Fruit fly (Drosophila melanogaster) whole organism, embryonic: Measurements from ENCODE around the gene CheA86a.

ENCODE experiments used
- ATbp ChIP-seq: fragments of 200-800 bp; sonication (Bioruptor generic); optimal IDR thresholded peaks from 2 replicates; lab custom pipeline; 2017; ENCODE audit warnings: missing biosample characterization, mild to moderate bottlenecking, missing genetic modification characterization, missing genetic modification reagents
- B-H2 ChIP-seq: fragments of 200-800 bp; sonication (Bioruptor generic); optimal IDR thresholded peaks from 2 replicates; lab custom pipeline; 2018; ENCODE audit warnings: missing biosample characterization, mild to moderate bottlenecking, missing genetic modification characterization
- BtbVII ChIP-seq: fragments of 200-800 bp; sonication (Bioruptor generic); optimal IDR thresholded peaks from 3 replicates; lab custom pipeline; 2017; ENCODE audit warnings: missing biosample characterization, mild to moderate bottlenecking, missing genetic modification characterization
- Bteb2 ChIP-seq: fragments of 200-800 bp; sonication (Bioruptor generic); optimal IDR thresholded peaks from 2 replicates; lab custom pipeline; 2016; ENCODE audit warnings: missing biosample characterization, missing genetic modification characterization
- CG11085 ChIP-seq: fragments of 200-800 bp; sonication (Bioruptor generic); IDR thresholded peaks from 2 replicates; pipeline ENCODE4 v1.3.6; 2022; ENCODE audit warnings: missing biosample characterization, missing genetic modification characterization
- CG12769 ChIP-seq: fragments of 200-800 bp; sonication (Bioruptor generic); optimal IDR thresholded peaks from 2 replicates; lab custom pipeline; 2019; ENCODE audit warnings: missing biosample characterization, mild to moderate bottlenecking, missing genetic modification characterization, moderate library complexity
- CG13287 ChIP-seq: fragments of 200-800 bp; sonication (Bioruptor generic); IDR thresholded peaks from 2 replicates; pipeline ENCODE4 v1.3.6; 2022; ENCODE audit warnings: missing biosample characterization, missing genetic modification characterization; ENCODE audit not compliant: partially characterized antibody
- CG14014 ChIP-seq: fragments of 200-800 bp; sonication (Bioruptor generic); IDR thresholded peaks from 2 replicates; pipeline ENCODE4 v1.3.6; 2022; ENCODE audit warnings: missing biosample characterization, missing genetic modification characterization
- CG15269 ChIP-seq: fragments of 200-800 bp; sonication (Bioruptor generic); optimal IDR thresholded peaks from 2 replicates; lab custom pipeline; 2018; ENCODE audit warnings: missing biosample characterization, mild to moderate bottlenecking, missing genetic modification characterization, moderate library complexity
- CG17328 ChIP-seq: fragments of 200-800 bp; sonication (Bioruptor generic); IDR thresholded peaks from 2 replicates; pipeline ENCODE4 v1.3.6; 2022; ENCODE audit warnings: missing biosample characterization, missing genetic modification characterization
- CG17385 ChIP-seq: fragments of 200-800 bp; sonication (Bioruptor generic); optimal IDR thresholded peaks from 3 replicates; lab custom pipeline; 2018; ENCODE audit warnings: missing biosample characterization, mild to moderate bottlenecking, missing genetic modification characterization
- CG2120 ChIP-seq: fragments of 200-800 bp; sonication (Bioruptor generic); optimal IDR thresholded peaks from 3 replicates; lab custom pipeline; 2016; ENCODE audit warnings: missing biosample characterization, missing genetic modification characterization
- CG2199 ChIP-seq: fragments of 200-800 bp; sonication (Bioruptor generic); IDR thresholded peaks from 3 replicates; pipeline ENCODE4 v1.3.6; 2022; ENCODE audit warnings: missing biosample characterization, missing genetic modification characterization
- CG3163 ChIP-seq: fragments of 200-800 bp; sonication (Bioruptor generic); optimal IDR thresholded peaks from 3 replicates; lab custom pipeline; 2016; ENCODE audit warnings: missing biosample characterization, missing genetic modification characterization
- CG33213 ChIP-seq: fragments of 200-800 bp; sonication (Bioruptor generic); optimal IDR thresholded peaks from 3 replicates; lab custom pipeline; 2016; ENCODE audit warnings: missing biosample characterization, missing genetic modification characterization
- CG34376 ChIP-seq: fragments of 200-800 bp; sonication (Bioruptor generic); optimal IDR thresholded peaks from 2 replicates; lab custom pipeline; 2018; ENCODE audit warnings: missing biosample characterization, mild to moderate bottlenecking, missing genetic modification characterization
- CG7556 ChIP-seq: fragments of 200-800 bp; sonication (Bioruptor generic); optimal IDR thresholded peaks from 2 replicates; lab custom pipeline; 2017; ENCODE audit warnings: missing biosample characterization, mild to moderate bottlenecking, missing genetic modification characterization
- CG7928 ChIP-seq: fragments of 200-800 bp; sonication (Bioruptor generic); optimal IDR thresholded peaks from 2 replicates; lab custom pipeline; 2017; ENCODE audit warnings: missing biosample characterization, mild to moderate bottlenecking, missing genetic modification characterization
- Dad ChIP-seq: fragments of 200-800 bp; sonication (Bioruptor generic); optimal IDR thresholded peaks from 3 replicates; lab custom pipeline; 2016; ENCODE audit warnings: missing biosample characterization, missing genetic modification characterization
- Dll ChIP-seq: fragments of 200-800 bp; sonication (Bioruptor generic); IDR thresholded peaks from 4 replicates; pipeline ENCODE4 v1.3.6; 2022; ENCODE audit warnings: missing biosample characterization, missing genetic modification characterization; ENCODE audit not compliant: partially characterized antibody
- Dp ChIP-seq: fragments of 200-800 bp; sonication (Bioruptor generic); optimal IDR thresholded peaks from 2 replicates; lab custom pipeline; 2018; ENCODE audit warnings: missing biosample characterization, mild to moderate bottlenecking, missing genetic modification characterization, moderate library complexity
- GATAe ChIP-seq: fragments of 200-800 bp; sonication (Bioruptor generic); conservative IDR thresholded peaks from 2 replicates; pipeline ENCODE4 v1.3.6; 2022; ENCODE audit warnings: missing biosample characterization, missing genetic modification characterization
- HmgZ ChIP-seq: fragments of 200-800 bp; sonication (Bioruptor generic); optimal IDR thresholded peaks from 2 replicates; lab custom pipeline; 2018; ENCODE audit warnings: missing biosample characterization, mild to moderate bottlenecking, missing genetic modification characterization
- Hmx ChIP-seq: fragments of 200-800 bp; sonication (Bioruptor generic); optimal IDR thresholded peaks from 2 replicates; lab custom pipeline; 2016; ENCODE audit warnings: missing biosample characterization, missing genetic modification characterization
- Jarid2 ChIP-seq: fragments of 200-800 bp; sonication (Bioruptor generic); optimal IDR thresholded peaks from 3 replicates; lab custom pipeline; 2017; ENCODE audit warnings: mild to moderate bottlenecking, missing biosample characterization, missing genetic modification reagents, missing genetic modification characterization
- Meics ChIP-seq: fragments of 200-800 bp; sonication (Bioruptor generic); optimal IDR thresholded peaks from 2 replicates; lab custom pipeline; 2017; ENCODE audit warnings: missing biosample characterization, mild to moderate bottlenecking, missing genetic modification characterization
- Pdp1 ChIP-seq, 2 experiments: fragments of 200-800 bp; sonication (Bioruptor generic); optimal IDR thresholded peaks; 3 replicates each; lab custom pipeline; 2016; ENCODE audit warnings: missing biosample characterization in 2 of 2, missing genetic modification characterization in 2 of 2, mild to moderate bottlenecking in 1 of 2, moderate library complexity in 1 of 2
- Sin3A ChIP-seq: fragments of >200 bp; optimal IDR thresholded peaks from 2 replicates; lab custom pipeline; 2018
- Trl ChIP-seq, 3 experiments: fragments of >200 bp in 2 of 3; fragments of 200-800 bp in 1 of 3; sonication (Bioruptor generic) in 1 of 3; optimal IDR thresholded peaks; 2 replicates in 1 of 3; 3 replicates in 2 of 3; lab custom pipeline; 2016 to 2017; ENCODE audit warnings: missing biosample characterization in 1 of 3, missing genetic modification characterization in 1 of 3
- Vsx1 ChIP-seq: fragments of 200-800 bp; sonication (Bioruptor generic); optimal IDR thresholded peaks from 2 replicates; lab custom pipeline; 2017; ENCODE audit warnings: missing biosample characterization, mild to moderate bottlenecking, missing genetic modification characterization, missing genetic modification reagents
- az2 ChIP-seq: fragments of 200-800 bp; sonication (Bioruptor generic); optimal IDR thresholded peaks from 3 replicates; lab custom pipeline; 2016; ENCODE audit warnings: missing biosample characterization, missing genetic modification characterization
- chm ChIP-seq: fragments of 200-800 bp; sonication (Bioruptor generic); IDR thresholded peaks from 2 replicates; pipeline ENCODE4 v1.3.6; 2022; ENCODE audit warnings: missing biosample characterization, missing genetic modification characterization
- corto ChIP-seq: fragments of 200-800 bp; sonication (Bioruptor generic); optimal IDR thresholded peaks from 2 replicates; lab custom pipeline; 2016; ENCODE audit warnings: missing biosample characterization, mild to moderate bottlenecking, missing genetic modification characterization, moderate library complexity
- cwo ChIP-seq: fragments of 200-800 bp; sonication (Bioruptor generic); optimal IDR thresholded peaks from 3 replicates; lab custom pipeline; 2017; ENCODE audit warnings: missing biosample characterization, missing genetic modification characterization, mild to moderate bottlenecking, moderate library complexity, missing genetic modification reagents
- fd102C ChIP-seq: fragments of 200-800 bp; sonication (Bioruptor generic); optimal IDR thresholded peaks from 2 replicates; lab custom pipeline; 2018; ENCODE audit warnings: missing biosample characterization, mild to moderate bottlenecking, missing genetic modification characterization, moderate library complexity
- fru ChIP-seq: fragments of >200 bp; optimal IDR thresholded peaks from 2 replicates; lab custom pipeline; 2017
- grn ChIP-seq: fragments of 200-800 bp; sonication (Bioruptor generic); optimal IDR thresholded peaks from 3 replicates; lab custom pipeline; 2017; ENCODE audit warnings: missing biosample characterization, missing genetic modification characterization
- ham ChIP-seq: fragments of 200-800 bp; sonication (Bioruptor generic); IDR thresholded peaks from 2 replicates; pipeline ENCODE4 v1.3.6; 2022; ENCODE audit warnings: missing biosample characterization, missing genetic modification characterization
- inv ChIP-seq: fragments of 200-800 bp; sonication (Bioruptor generic); IDR thresholded peaks from 2 replicates; pipeline ENCODE4 v1.3.6; 2022; ENCODE audit warnings: missing biosample characterization, missing genetic modification characterization; ENCODE audit not compliant: partially characterized antibody
- kah ChIP-seq: fragments of 200-800 bp; sonication (Bioruptor generic); optimal IDR thresholded peaks from 2 replicates; lab custom pipeline; 2018; ENCODE audit warnings: missing biosample characterization, mild to moderate bottlenecking, missing genetic modification characterization
- kni ChIP-seq: fragments of 200-800 bp; sonication (Bioruptor generic); optimal IDR thresholded peaks from 3 replicates; lab custom pipeline; 2017; ENCODE audit warnings: mild to moderate bottlenecking, missing biosample characterization, missing genetic modification reagents, missing genetic modification characterization
- lola ChIP-seq, 3 experiments: fragments of >200 bp in 2 of 3; fragments of 200-800 bp in 1 of 3; sonication (Bioruptor generic) in 1 of 3; optimal IDR thresholded peaks; 2 replicates each; lab custom pipeline; 2017 to 2019; ENCODE audit warnings: missing biosample characterization in 3 of 3, missing genetic modification characterization in 3 of 3, mild to moderate bottlenecking in 1 of 3, moderate library complexity in 1 of 3
- mirr ChIP-seq: fragments of 200-800 bp; sonication (Bioruptor generic); optimal IDR thresholded peaks from 3 replicates; lab custom pipeline; 2018; ENCODE audit warnings: missing biosample characterization, mild to moderate bottlenecking, missing genetic modification characterization
- pnt ChIP-seq: fragments of 200-800 bp; sonication (Bioruptor generic); optimal IDR thresholded peaks from 3 replicates; lab custom pipeline; 2016; ENCODE audit warnings: missing biosample characterization, missing genetic modification characterization
- sens ChIP-seq: fragments of 200-800 bp; sonication (Bioruptor generic); peaks from one replicate; lab custom pipeline; 2016; ENCODE audit warnings: missing biosample characterization, missing genetic modification characterization
- sens-2 ChIP-seq: fragments of 200-800 bp; sonication (Bioruptor generic); IDR thresholded peaks from 2 replicates; pipeline ENCODE4 v1.3.6; 2022; ENCODE audit warnings: missing biosample characterization, missing genetic modification characterization
- sna ChIP-seq: fragments of 200-800 bp; sonication (Bioruptor generic); IDR thresholded peaks from 2 replicates; pipeline ENCODE4 v1.3.6; 2022; ENCODE audit warnings: missing biosample characterization, missing genetic modification characterization; ENCODE audit not compliant: partially characterized antibody
- yki ChIP-seq: fragments of >200 bp; optimal IDR thresholded peaks from 3 replicates; lab custom pipeline; 2018
- z ChIP-seq: fragments of 200-800 bp; sonication (Bioruptor generic); IDR thresholded peaks from 3 replicates; pipeline ENCODE4 v1.3.6; 2022; ENCODE audit warnings: missing biosample characterization, missing genetic modification characterization
- zen2 ChIP-seq: fragments of 200-800 bp; sonication (Bioruptor generic); IDR thresholded peaks from 3 replicates; pipeline ENCODE4 v1.3.6; 2022; ENCODE audit warnings: missing biosample characterization, missing genetic modification characterization; ENCODE audit not compliant: partially characterized antibody

CheA86a gene

DNA sequence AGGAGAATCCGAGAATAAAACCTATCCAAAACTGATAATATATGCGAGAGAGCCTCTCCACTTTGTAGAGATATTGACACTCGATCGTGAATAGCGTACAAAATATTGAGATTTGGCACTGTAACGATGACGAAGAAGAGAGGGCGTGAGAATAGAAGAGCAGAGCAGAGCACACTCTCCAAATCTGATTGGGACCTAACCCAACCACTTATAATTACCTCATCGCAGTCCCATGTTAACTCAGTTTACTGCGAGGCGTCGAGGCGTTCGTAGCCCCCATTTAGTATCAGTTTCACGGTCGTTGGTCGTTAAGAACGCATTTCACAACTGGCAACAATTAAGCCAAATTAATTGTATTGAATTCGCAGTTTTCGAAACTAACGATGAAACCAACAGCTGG, 11.8 kb upstream of the CheA86a start, which contains the start of gene Ugt302C1 (continued):
- TF ChIP-seq CG3163 (GFP tag; lab: Kevin White, UChicago) (peak; percentile 79), sens (GFP tag; lab: Kevin White, UChicago) (peak; percentile 49), z (GFP tag; lab: Robert Waterston, UW) (peak; percentile 72; the same call in 2 of the 3 replicates), corto (peak; percentile 16), CG13287 (GFP tag; lab: Robert Waterston, UW) (peak; percentile 62; the same call in 1 of the 2 replicates), CG33213 (no peak), az2 (GFP tag; lab: Kevin White, UChicago) (no peak), BtbVII (GFP tag; lab: Kevin White, UChicago) (peak; percentile 34), CG14014 (GFP tag; lab: Robert Waterston, UW) (0 out of 2 replicates have a peak, but pooled peaks have one; percentile 40), yki (peak; percentile 74), CG17385 (GFP tag; lab: Kevin White, UChicago) (peak; percentile 12), Jarid2 (GFP tag; lab: Kevin White, UChicago) (peak; percentile 92), Dp (GFP tag; lab: Kevin White, UChicago) (no peak), grn (GFP tag; lab: Kevin White, UChicago) (peak; percentile 46), HmgZ (tag; lab: Kevin White, UChicago) (peak; percentile 10), fd102C (no peak), CG15269 (peak; percentile 8), ham (GFP tag; lab: Robert Waterston, UW) (peak; percentile 33; the same call in 1 of the 2 replicates), ATbp (GFP tag; lab: Kevin White, UChicago) (no peak), Pdp1 (GFP tag; optimal IDR thresholded peaks at IDR 0.05; lab: Kevin White, UChicago) (peak in 1 of 2 experiments; percentile 90), Trl (optimal IDR thresholded peaks at IDR 0.05; lab: Kevin White, UChicago) (peak; percentile 84 to 98), Trl (GFP tag; optimal IDR thresholded peaks at IDR 0.05; lab: Kevin White, UChicago) (peak; percentile 3), Vsx1 (GFP tag; lab: Kevin White, UChicago) (peak; percentile 52), kni (GFP tag; lab: Kevin White, UChicago) (peak; percentile 71), B-H2 (GFP tag; lab: Kevin White, UChicago) (peak; percentile 53), inv (peak; percentile 28; the same call in 1 of the 2 replicates), CG2120 (GFP tag; lab: Kevin White, UChicago) (peak; percentile 10), CG12769 (tag; lab: Kevin White, UChicago) (peak; percentile 57), Dll (GFP tag; lab: Robert Waterston, UW) (peak; percentile 44; the same call in 1 of the 4 replicates), Meics (GFP tag; lab: Kevin White, UChicago) (peak; percentile 9), zen2 (0 out of 3 replicates have a peak, but pooled peaks have one; percentile 43)
- TF ChIP-seq, all 482 proteins: peak for 53

DNA sequence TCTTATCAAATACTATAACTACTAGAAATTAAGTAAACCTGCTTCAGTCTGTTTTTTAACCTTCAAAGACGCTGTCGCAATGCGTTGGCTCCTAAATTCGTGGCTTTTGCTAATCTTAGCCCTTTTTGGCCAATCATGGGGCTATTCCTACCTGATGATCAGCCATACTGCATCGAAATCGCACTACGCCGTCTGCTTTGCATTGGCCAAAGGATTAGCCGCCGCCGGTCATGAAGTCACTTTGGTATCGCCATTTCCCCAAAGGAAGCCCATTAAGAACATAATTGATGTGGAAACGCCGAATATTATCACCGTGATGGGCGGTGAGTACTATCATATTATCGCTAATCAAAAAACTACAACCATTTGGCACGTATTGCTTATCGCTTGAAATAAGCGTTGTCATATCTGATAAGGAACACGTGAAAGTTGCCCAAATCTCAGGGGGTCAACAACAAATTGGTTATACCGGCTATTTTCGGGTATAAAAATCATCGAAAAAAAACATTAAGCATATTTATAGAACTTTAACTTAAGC, 9.6 kb upstream of the CheA86a start, which contains the start of gene Ugt302E1:
Gene Ugt302E1, plus strand, starts transcription at position 51 of the 538 bp plus-strand sequence.
- no peak for TF ChIP-seq fru
- peak; percentile 86 for TF ChIP-seq cwo (GFP tag; lab: Kevin White, UChicago)
- no peak for TF ChIP-seq chm
- TF ChIP-seq kah (GFP tag; lab: Kevin White, UChicago) = no peak
- TF ChIP-seq CG11085 (GFP tag; lab: Robert Waterston, UW) = no peak
- TF ChIP-seq CG2199 (GFP tag; lab: Robert Waterston, UW) = no peak
- no peak for TF ChIP-seq lola (GFP tag; optimal IDR thresholded peaks at IDR 0.05; lab: Kevin White, UChicago)
- TF ChIP-seq GATAe (GFP tag; lab: Robert Waterston, UW) = peak; percentile 17; the same call in 1 of the 2 replicates
- no peak for TF ChIP-seq sna (GFP tag; lab: Robert Waterston, UW)
- TF ChIP-seq Sin3A (lab: Kevin White, UChicago) = no peak
- no peak for TF ChIP-seq CG17328 (GFP tag; lab: Robert Waterston, UW)
- no peak for TF ChIP-seq Hmx (GFP tag; lab: Kevin White, UChicago)
- peak; percentile 38 for TF ChIP-seq CG34376 (GFP tag; lab: Kevin White, UChicago)
- no peak for TF ChIP-seq CG7556 (GFP tag; lab: Kevin White, UChicago)
- no peak for TF ChIP-seq Dad (GFP tag; lab: Kevin White, UChicago)
- TF ChIP-seq pnt (GFP tag; lab: Kevin White, UChicago) = no peak
- peak; percentile 41 for TF ChIP-seq mirr (GFP tag; lab: Kevin White, UChicago)
- no peak for TF ChIP-seq yki
- no peak for TF ChIP-seq sens-2 (GFP tag; lab: Robert Waterston, UW)
- TF ChIP-seq CG7928 (GFP tag; lab: Kevin White, UChicago) = no peak
- no peak for TF ChIP-seq Bteb2 (GFP tag; lab: Kevin White, UChicago)
